Worm (Caenorhabditis elegans) whole organism, midembryonic: ENCODE measurements around the gene mspn-1.

Experiments
- cog-1 ChIP-seq: sonication (generic microtip); optimal IDR thresholded peaks from 2 replicates; lab custom pipeline; 2016; ENCODE audit warnings: missing genetic modification characterization, missing compliant biosample characterization
- flt-1 ChIP-seq: fragments of 200-800 bp; sonication (Bioruptor generic); IDR thresholded peaks from 2 replicates; pipeline ENCODE4 v1.3.6; 2022; ENCODE audit warnings: missing genetic modification characterization, missing compliant biosample characterization
- klf-2 ChIP-seq: fragments of 200-800 bp; sonication (Bioruptor generic); conservative IDR thresholded peaks from 2 replicates; pipeline ENCODE4 v1.3.6; 2022; ENCODE audit warnings: missing genetic modification reagents, missing genetic modification characterization, missing compliant biosample characterization
- med-1 ChIP-seq: sonication (generic microtip); optimal IDR thresholded peaks from 2 replicates; lab custom pipeline; 2017; ENCODE audit warnings: missing genetic modification characterization, mild to moderate bottlenecking, missing compliant biosample characterization, antibody characterized with exemption, missing genetic modification reagents; ENCODE audit not compliant: insufficient read depth
- ztf-23 ChIP-seq: fragments of 200-800 bp; sonication (Bioruptor generic); IDR thresholded peaks from 2 replicates; pipeline ENCODE4 v1.3.6; 2022; ENCODE audit warnings: missing genetic modification reagents, missing genetic modification characterization, missing compliant biosample characterization

DNA sequence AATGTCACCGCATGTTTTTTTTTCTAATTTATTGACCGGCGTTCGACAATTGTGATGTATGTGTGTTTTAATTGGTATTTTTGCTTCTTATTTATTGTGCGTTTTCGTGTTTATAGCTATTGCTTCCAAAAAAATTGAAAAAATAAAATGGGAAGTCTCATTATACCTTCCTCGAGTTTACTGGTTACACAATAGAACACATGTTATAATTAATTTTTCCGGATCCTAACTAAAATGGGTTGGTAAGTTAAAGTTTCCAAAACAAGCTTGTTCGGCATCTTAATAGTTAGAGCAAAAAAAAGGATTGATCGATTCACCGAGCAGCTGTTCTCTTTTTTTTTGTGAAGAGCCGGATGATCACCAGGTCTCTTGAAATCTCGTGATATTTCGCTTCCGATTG is 22.3 kb upstream of the mspn-1 start, which contains the start of gene ttr-54:
- TF ChIP-seq ztf-23 (GFP tag; lab: Robert Waterston, UW) (no peak), med-1 (GFP tag; lab: Kevin White, UChicago) (no peak), cog-1 (tag; lab: Kevin White, UChicago) (no peak), flt-1 (GFP tag; lab: Robert Waterston, UW) (no peak), klf-2 (no peak)
